Worm (Caenorhabditis elegans) whole organism, L1 larva: ENCODE measurements around the gene cal-8.

ENCODE experiments used
- C34B4.2 ChIP-seq: sonication (generic microtip); optimal IDR thresholded peaks from 2 replicates; lab custom pipeline; 2017; ENCODE audit warnings: mild to moderate bottlenecking, missing genetic modification characterization, missing compliant biosample characterization
- F16B12.6 ChIP-seq: fragments of 150-350 bp; optimal IDR thresholded peaks from 2 replicates; lab custom pipeline; 2014; ENCODE audit warnings: missing biosample characterization, missing genetic modification characterization
- ama-1 ChIP-seq: fragments of 150-350 bp; optimal IDR thresholded peaks from 2 replicates; lab custom pipeline; 2014
- blmp-1 ChIP-seq: fragments of 150-350 bp; optimal IDR thresholded peaks from 2 replicates; lab custom pipeline; 2014; ENCODE audit warnings: missing biosample characterization, missing genetic modification characterization
- ceh-63 ChIP-seq: fragments of 200-800 bp; sonication (Bioruptor generic); optimal IDR thresholded peaks from 2 replicates; lab custom pipeline; 2018; ENCODE audit warnings: mild to moderate bottlenecking, missing genetic modification characterization, missing compliant biosample characterization
- ces-1 ChIP-seq: fragments of 150-350 bp; optimal IDR thresholded peaks from 2 replicates; lab custom pipeline; 2014; ENCODE audit warnings: missing biosample characterization, missing genetic modification reagents, missing genetic modification characterization
- dpl-1 ChIP-seq, 3 experiments: fragments of 150-350 bp in 2 of 3; sonication (generic microtip) in 1 of 3; optimal IDR thresholded peaks; 2 replicates each; lab custom pipeline; 2014 to 2017; ENCODE audit warnings: missing biosample characterization in 3 of 3, missing genetic modification characterization in 3 of 3, missing genetic modification reagents in 3 of 3
- dsc-1 ChIP-seq: sonication (generic microtip); optimal IDR thresholded peaks from 2 replicates; lab custom pipeline; 2016; ENCODE audit warnings: mild to moderate bottlenecking, missing genetic modification characterization, missing compliant biosample characterization
- elt-3 ChIP-seq, 6 experiments: fragments of 150-350 bp in 1 of 6; sonication (generic microtip); optimal IDR thresholded peaks; 2 replicates each; lab custom pipeline; 2017 to 2018; ENCODE audit warnings: missing biosample characterization in 6 of 6, missing genetic modification characterization in 6 of 6, inconsistent platforms in 1 of 6
- ets-5 ChIP-seq: fragments of 200-800 bp; sonication (Bioruptor generic); IDR thresholded peaks from 2 replicates; pipeline ENCODE4 v1.3.6; 2022; ENCODE audit warnings: missing genetic modification characterization, missing compliant biosample characterization
- fkh-10 ChIP-seq: sonication (generic microtip); optimal IDR thresholded peaks from 2 replicates; lab custom pipeline; 2017; ENCODE audit warnings: missing biosample characterization, missing genetic modification reagents, missing genetic modification characterization
- fkh-8 ChIP-seq: sonication (generic microtip); optimal IDR thresholded peaks from 2 replicates; lab custom pipeline; 2016; ENCODE audit warnings: mild to moderate bottlenecking, missing genetic modification characterization, missing compliant biosample characterization
- hpl-2 ChIP-seq: fragments of 150-350 bp; optimal IDR thresholded peaks from 2 replicates; lab custom pipeline; 2014; ENCODE audit warnings: missing biosample characterization, missing genetic modification reagents, missing genetic modification characterization
- isw-1 ChIP-seq: fragments of 200-800 bp; sonication (Bioruptor generic); IDR thresholded peaks from 2 replicates; pipeline ENCODE4 v1.3.6; 2022; ENCODE audit warnings: missing genetic modification characterization, missing compliant biosample characterization
- lin-14 ChIP-seq: fragments of 200-800 bp; sonication (Bioruptor generic); optimal IDR thresholded peaks from 2 replicates; lab custom pipeline; 2018; ENCODE audit warnings: mild to moderate bottlenecking, missing genetic modification characterization, moderate library complexity, missing compliant biosample characterization
- lin-15B ChIP-seq: fragments of 150-350 bp; sonication (generic microtip); optimal IDR thresholded peaks from 3 replicates; lab custom pipeline; 2014; ENCODE audit warnings: missing biosample characterization, missing genetic modification characterization
- lin-35 ChIP-seq, 2 experiments: fragments of 150-350 bp; optimal IDR thresholded peaks; 2 replicates each; lab custom pipeline; 2014; ENCODE audit warnings: missing biosample characterization in 2 of 2, missing genetic modification characterization in 2 of 2, missing genetic modification reagents in 2 of 2
- lin-39 ChIP-seq: fragments of 150-350 bp; optimal IDR thresholded peaks from 2 replicates; lab custom pipeline; 2014; ENCODE audit warnings: missing biosample characterization, missing genetic modification reagents, missing genetic modification characterization
- lir-3 ChIP-seq: sonication (generic microtip); optimal IDR thresholded peaks from 2 replicates; lab custom pipeline; 2016; ENCODE audit warnings: mild to moderate bottlenecking, missing genetic modification characterization, moderate library complexity, missing compliant biosample characterization; ENCODE audit not compliant: poor library complexity
- mdl-1 ChIP-seq, 2 experiments: fragments of 150-350 bp; optimal IDR thresholded peaks; 2 replicates each; lab custom pipeline; 2014 to 2017; ENCODE audit warnings: missing biosample characterization in 2 of 2, missing genetic modification characterization in 2 of 2, inconsistent platforms in 1 of 2
- mep-1 ChIP-seq: fragments of 150-350 bp; optimal IDR thresholded peaks from 2 replicates; lab custom pipeline; 2014; ENCODE audit warnings: missing biosample characterization, missing genetic modification characterization
- nhr-11 ChIP-seq: fragments of 150-350 bp; optimal IDR thresholded peaks from 2 replicates; lab custom pipeline; 2014; ENCODE audit warnings: missing biosample characterization, missing genetic modification characterization
- nhr-28 ChIP-seq: fragments of 150-350 bp; optimal IDR thresholded peaks from 2 replicates; lab custom pipeline; 2014; ENCODE audit warnings: missing biosample characterization, missing genetic modification characterization
- nhr-47 ChIP-seq: sonication (generic microtip); optimal IDR thresholded peaks from 2 replicates; lab custom pipeline; 2016; ENCODE audit warnings: mild to moderate bottlenecking, missing genetic modification characterization, moderate library complexity, missing compliant biosample characterization
- nhr-71 ChIP-seq: sonication (generic microtip); optimal IDR thresholded peaks from 2 replicates; lab custom pipeline; 2016; ENCODE audit warnings: mild to moderate bottlenecking, missing genetic modification characterization, moderate library complexity, missing compliant biosample characterization
- nhr-77 ChIP-seq: fragments of 150-350 bp; optimal IDR thresholded peaks from 2 replicates; lab custom pipeline; 2014; ENCODE audit warnings: missing biosample characterization, missing genetic modification characterization
- nhr-85 ChIP-seq: sonication (generic microtip); peaks from one replicate; lab custom pipeline; 2016; ENCODE audit warnings: missing genetic modification characterization, inconsistent platforms, missing compliant biosample characterization
- nhr-90 ChIP-seq: sonication (generic microtip); optimal IDR thresholded peaks from 2 replicates; lab custom pipeline; 2016; ENCODE audit warnings: mild to moderate bottlenecking, missing genetic modification characterization, missing compliant biosample characterization; ENCODE audit not compliant: poor library complexity
- rnt-1 ChIP-seq: sonication (generic microtip); optimal IDR thresholded peaks from 2 replicates; lab custom pipeline; 2016; ENCODE audit warnings: mild to moderate bottlenecking, missing genetic modification characterization, moderate library complexity, missing compliant biosample characterization
- skn-1 ChIP-seq: fragments of 150-350 bp; optimal IDR thresholded peaks from 2 replicates; lab custom pipeline; 2014; ENCODE audit warnings: missing biosample characterization, missing genetic modification characterization
- snpc-4 ChIP-seq: fragments of 150-350 bp; optimal IDR thresholded peaks from 2 replicates; lab custom pipeline; 2014; ENCODE audit warnings: missing biosample characterization, missing genetic modification characterization
- snu-23 ChIP-seq: sonication (generic microtip); optimal IDR thresholded peaks from 2 replicates; lab custom pipeline; 2016; ENCODE audit warnings: missing genetic modification characterization, missing compliant biosample characterization
- unc-130 ChIP-seq: fragments of 150-350 bp; optimal IDR thresholded peaks from 2 replicates; lab custom pipeline; 2017; ENCODE audit warnings: missing biosample characterization, missing genetic modification characterization, inconsistent platforms
- unc-98 ChIP-seq: fragments of 200-800 bp; sonication (Bioruptor generic); IDR thresholded peaks from 2 replicates; pipeline ENCODE4 v1.3.6; 2022; ENCODE audit warnings: missing genetic modification characterization, missing compliant biosample characterization
- vab-15 ChIP-seq: sonication (generic microtip); optimal IDR thresholded peaks from 2 replicates; lab custom pipeline; 2017; ENCODE audit warnings: missing genotype, mild to moderate bottlenecking, missing genetic modification characterization, missing compliant biosample characterization
- xbp-1 ChIP-seq: sonication (generic microtip); optimal IDR thresholded peaks from 2 replicates; lab custom pipeline; 2016; ENCODE audit warnings: missing genetic modification characterization, missing compliant biosample characterization
- zag-1 ChIP-seq: fragments of 150-350 bp; optimal IDR thresholded peaks from 2 replicates; lab custom pipeline; 2014; ENCODE audit warnings: missing biosample characterization, missing genetic modification characterization
- zip-4 ChIP-seq: fragments of 200-800 bp; sonication (Bioruptor generic); optimal IDR thresholded peaks from 2 replicates; lab custom pipeline; 2018; ENCODE audit warnings: mild to moderate bottlenecking, missing genetic modification characterization, moderate library complexity, missing compliant biosample characterization
- ztf-11 ChIP-seq, 2 experiments: sonication (generic microtip); optimal IDR thresholded peaks; 2 replicates each; lab custom pipeline; 2016 to 2017; ENCODE audit warnings: missing genetic modification characterization in 2 of 2, missing biosample characterization in 1 of 2, missing compliant biosample characterization in 1 of 2

Gene cal-8

ce11 chrII:5459534-5459933 is 22.3 kb downstream of the cal-8 start:
- no peak for TF ChIP-seq mdl-1 (tag; optimal IDR thresholded peaks at IDR 0.05; lab: Kevin White, UChicago)
- no peak for TF ChIP-seq zip-4 (GFP tag; lab: Kevin White, UChicago)
- peak; percentile 90 for TF ChIP-seq blmp-1 (tag; lab: Kevin White, UChicago)
- TF ChIP-seq elt-3 (tag; optimal IDR thresholded peaks at IDR 0.05; lab: Kevin White, UChicago) = peak in 1 of 6 experiments; percentile 58
- peak; percentile 37 for TF ChIP-seq lin-14 (GFP tag; lab: Kevin White, UChicago)
- TF ChIP-seq skn-1 (tag; lab: Kevin White, UChicago) = no peak
- TF ChIP-seq nhr-85 (tag; lab: Kevin White, UChicago) = peak; percentile 3
- TF ChIP-seq nhr-71 = no peak
- TF ChIP-seq lir-3 (tag; lab: Kevin White, UChicago) = no peak

ce11 chrII:5458683-5459410 is 23.0 kb downstream of the cal-8 start:
- TF ChIP-seq nhr-90 (no peak), mep-1 (tag; lab: Kevin White, UChicago) (peak; percentile 5), lin-14 (GFP tag; lab: Kevin White, UChicago) (peak; percentile 71), fkh-10 (GFP tag; lab: Kevin White, UChicago) (no peak), rnt-1 (tag; lab: Kevin White, UChicago) (no peak), dpl-1 (GFP tag; optimal IDR thresholded peaks at IDR 0.05; lab: Kevin White, UChicago) (no peak), unc-130 (tag; lab: Kevin White, UChicago) (peak; percentile 4), nhr-77 (no peak), dsc-1 (no peak), isw-1 (GFP tag; lab: Robert Waterston, UW) (no peak), mdl-1 (tag; optimal IDR thresholded peaks at IDR 0.05; lab: Kevin White, UChicago) (no peak), skn-1 (tag; lab: Kevin White, UChicago) (no peak), unc-98 (no peak), lin-35 (GFP tag; optimal IDR thresholded peaks at IDR 0.05; lab: Kevin White, UChicago) (no peak), nhr-85 (tag; lab: Kevin White, UChicago) (no peak), ets-5 (GFP tag; lab: Robert Waterston, UW) (no peak), nhr-71 (peak; percentile 2), nhr-11 (tag; lab: Kevin White, UChicago) (no peak), hpl-2 (no peak), ces-1 (GFP tag; lab: Kevin White, UChicago) (no peak), F16B12.6 (no peak), nhr-47 (tag; lab: Kevin White, UChicago) (no peak), C34B4.2 (no peak), snpc-4 (tag; lab: Kevin White, UChicago) (no peak), lin-15B (tag; lab: Kevin White, UChicago) (no peak), fkh-8 (no peak), ama-1 (lab: Kevin White, UChicago) (no peak), vab-15 (tag; lab: Kevin White, UChicago) (no peak), elt-3 (tag; optimal IDR thresholded peaks at IDR 0.05; lab: Kevin White, UChicago) (peak in 4 of 6 experiments; percentile 11 to 73 (median 32)), snu-23 (GFP tag; lab: Kevin White, UChicago) (peak; percentile 11), ceh-63 (no peak), lin-39 (tag; lab: Kevin White, UChicago) (no peak), blmp-1 (tag; lab: Kevin White, UChicago) (peak; percentile 99), xbp-1 (tag; lab: Kevin White, UChicago) (no peak), nhr-28 (tag; lab: Kevin White, UChicago) (no peak), zag-1 (no peak), lir-3 (tag; lab: Kevin White, UChicago) (no peak), zip-4 (GFP tag; lab: Kevin White, UChicago) (no peak), ztf-11 (tag; optimal IDR thresholded peaks at IDR 0.05; lab: Kevin White, UChicago) (no peak)
